Worm (Caenorhabditis elegans) whole organism, early embryonic: ENCODE results near the gene rpi-1.

Source experiments
- B0310.2 ChIP-seq: sonication (generic microtip); optimal IDR thresholded peaks from 2 replicates; lab custom pipeline; 2016; ENCODE audit warnings: mild to moderate bottlenecking, missing genetic modification characterization, missing compliant biosample characterization
- F13C5.2 ChIP-seq: sonication (generic microtip); optimal IDR thresholded peaks from 2 replicates; lab custom pipeline; 2017; ENCODE audit warnings: mild to moderate bottlenecking, missing genetic modification characterization, inconsistent platforms, missing compliant biosample characterization
- ama-1 ChIP-seq: fragments of 150-350 bp; optimal IDR thresholded peaks from 2 replicates; lab custom pipeline; 2014
- ceh-13 ChIP-seq: fragments of 200-800 bp; sonication (Bioruptor generic); optimal IDR thresholded peaks from 2 replicates; lab custom pipeline; 2018; ENCODE audit warnings: mild to moderate bottlenecking, missing genetic modification characterization, missing compliant biosample characterization
- ceh-36 ChIP-seq: sonication (generic microtip); optimal IDR thresholded peaks from 2 replicates; lab custom pipeline; 2016; ENCODE audit warnings: missing genetic modification characterization, inconsistent platforms, missing compliant biosample characterization
- ets-7 ChIP-seq: sonication (generic microtip); optimal IDR thresholded peaks from 2 replicates; lab custom pipeline; 2016; ENCODE audit warnings: missing genotype, missing genetic modification characterization, missing compliant biosample characterization
- hmbx-1 ChIP-seq: sonication (generic microtip); optimal IDR thresholded peaks from 2 replicates; lab custom pipeline; 2016; ENCODE audit warnings: mild to moderate bottlenecking, missing genetic modification characterization, missing compliant biosample characterization
- hnd-1 ChIP-seq: sonication (generic microtip); optimal IDR thresholded peaks from 2 replicates; lab custom pipeline; 2016; ENCODE audit warnings: missing genetic modification characterization, missing compliant biosample characterization
- pes-1 ChIP-seq: fragments of 200-800 bp; sonication (Bioruptor generic); IDR thresholded peaks from 2 replicates; pipeline ENCODE4 v1.3.6; 2022; ENCODE audit warnings: missing genetic modification reagents, missing genetic modification characterization, missing compliant biosample characterization
- scrt-1 ChIP-seq: fragments of 200-800 bp; sonication (Bioruptor generic); IDR thresholded peaks from 2 replicates; pipeline ENCODE4 v1.3.6; 2022; ENCODE audit warnings: missing genetic modification characterization, missing compliant biosample characterization
- sea-1 ChIP-seq: fragments of 200-800 bp; sonication (Bioruptor generic); conservative IDR thresholded peaks from 2 replicates; pipeline ENCODE4 v1.3.6; 2022; ENCODE audit warnings: missing genetic modification characterization, missing compliant biosample characterization
- tbx-11 ChIP-seq: fragments of 200-800 bp; sonication (Bioruptor generic); IDR thresholded peaks from 2 replicates; pipeline ENCODE4 v1.3.6; 2022; ENCODE audit warnings: missing genetic modification characterization, missing compliant biosample characterization
- tbx-37 ChIP-seq: fragments of 200-800 bp; sonication (Bioruptor generic); conservative IDR thresholded peaks from 2 replicates; pipeline ENCODE4 v1.3.6; 2022; ENCODE audit warnings: missing genetic modification reagents, missing genetic modification characterization, missing compliant biosample characterization
- tra-4 ChIP-seq: sonication (generic microtip); optimal IDR thresholded peaks from 2 replicates; lab custom pipeline; 2017; ENCODE audit warnings: missing genetic modification characterization, missing compliant biosample characterization

DNA sequence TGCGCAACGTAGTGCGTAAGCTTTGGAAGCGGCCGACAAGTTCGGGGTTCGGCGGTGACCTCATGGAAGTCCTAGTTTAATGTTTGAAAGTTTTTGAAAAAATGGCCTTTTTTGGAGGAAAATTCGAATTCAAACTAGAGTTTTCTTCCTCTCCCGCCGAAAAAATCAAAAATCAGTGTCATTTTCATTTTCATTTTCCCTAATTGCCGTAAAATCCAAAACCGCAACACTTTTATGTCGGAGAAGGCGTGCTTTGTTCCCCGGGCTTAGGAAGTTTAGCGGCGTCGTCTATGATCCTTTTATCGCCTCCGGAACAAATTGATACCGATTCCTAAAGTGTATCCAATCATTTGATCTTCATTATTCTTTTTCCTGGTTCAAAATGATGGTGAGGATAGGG is 37.3 kb downstream of the rpi-1 start, which contains the start of gene mltn-5:
- TF ChIP-seq hmbx-1 (tag; lab: Kevin White, UChicago) (no peak), ama-1 (lab: Kevin White, UChicago) (no peak), scrt-1 (no peak), pes-1 (GFP tag; lab: Robert Waterston, UW) (no peak), ceh-13 (GFP tag; lab: Kevin White, UChicago) (no peak), sea-1 (no peak), ceh-36 (tag; lab: Kevin White, UChicago) (no peak), ets-7 (tag; lab: Kevin White, UChicago) (no peak), B0310.2 (no peak), tra-4 (tag; lab: Kevin White, UChicago) (no peak), hnd-1 (tag; lab: Kevin White, UChicago) (no peak), F13C5.2 (tag; lab: Kevin White, UChicago) (no peak), tbx-11 (GFP tag; lab: Robert Waterston, UW) (no peak), tbx-37 (no peak)
